Fruit fly (Drosophila melanogaster): Measurements from ENCODE around the gene PolE1.

The PolE1 gene

DNA sequence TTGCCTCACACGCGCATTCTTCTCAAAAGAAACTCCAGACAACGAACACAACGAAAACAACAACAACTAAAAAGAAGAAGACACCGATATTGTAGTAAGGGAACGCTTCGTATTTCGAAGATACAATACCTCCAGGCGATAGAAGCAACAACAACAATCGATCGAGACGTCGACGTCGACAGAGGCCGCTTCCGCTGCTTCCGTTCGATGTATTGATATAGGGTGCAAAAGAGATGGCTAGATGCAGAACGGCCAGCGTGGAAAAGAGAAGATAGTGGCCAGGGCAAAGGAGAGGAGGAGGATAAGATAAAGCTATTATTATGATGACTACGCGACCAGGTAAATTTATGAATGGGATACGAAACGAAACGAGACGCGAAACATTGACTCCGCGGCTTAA lies 32.7 kb upstream of the PolE1 start (continued):
- TF ChIP-seq fd3F (GFP tag; optimal IDR thresholded peaks at IDR 0.05), result no peak
- TF ChIP-seq row (GFP tag; IDR thresholded peaks at IDR 0.05), result no peak
- no peak for TF ChIP-seq CG10209 (GFP tag; optimal IDR thresholded peaks at IDR 0.05)
- no peak for TF ChIP-seq Fer2 (tag; optimal IDR thresholded peaks at IDR 0.05)
- TF ChIP-seq kni (GFP tag; optimal IDR thresholded peaks at IDR 0.05), result peak; percentile 33
- TF ChIP-seq aop (GFP tag; IDR thresholded peaks at IDR 0.05), result peak; percentile 82
- no peak for TF ChIP-seq Aef1 (GFP tag; IDR thresholded peaks at IDR 0.05)
- no peak for TF ChIP-seq CG1602 (GFP tag; optimal IDR thresholded peaks at IDR 0.05)
- TF ChIP-seq crol (GFP tag; IDR thresholded peaks at IDR 0.05), result peak; percentile 59
- no peak for TF ChIP-seq CG17802 (tag; optimal IDR thresholded peaks at IDR 0.05)
- no peak for TF ChIP-seq ems (GFP tag; optimal IDR thresholded peaks at IDR 0.05)
- TF ChIP-seq CG18619 (GFP tag; optimal IDR thresholded peaks at IDR 0.05), result no peak
- peak; percentile 42 for TF ChIP-seq oc (tag; optimal IDR thresholded peaks at IDR 0.05)
- no peak for TF ChIP-seq Dip2 (GFP tag; IDR thresholded peaks at IDR 0.05)
- TF ChIP-seq NK7.1 (GFP tag; optimal IDR thresholded peaks at IDR 0.05), result no peak
- peak; percentile 5 for TF ChIP-seq twi (tag; optimal IDR thresholded peaks at IDR 0.05)
- TF ChIP-seq tap (tag; optimal IDR thresholded peaks at IDR 0.05), result no peak
- no peak for TF ChIP-seq fd96Cb (tag; optimal IDR thresholded peaks at IDR 0.05)
- no peak for TF ChIP-seq CG10979 (tag; optimal IDR thresholded peaks at IDR 0.05)
- no peak for TF ChIP-seq mam (GFP tag; optimal IDR thresholded peaks at IDR 0.05)
- TF ChIP-seq CG12104 (GFP tag; optimal IDR thresholded peaks at IDR 0.05), result no peak
- no peak for TF ChIP-seq slp2 (GFP tag; optimal IDR thresholded peaks at IDR 0.05)
- peak; percentile 44 for TF ChIP-seq exex (tag; optimal IDR thresholded peaks at IDR 0.05)
- TF ChIP-seq Deaf1 (tag; optimal IDR thresholded peaks at IDR 0.05), result peak; percentile 35
- peak; percentile 4 for TF ChIP-seq abd-A (tag; optimal IDR thresholded peaks at IDR 0.05)
- no peak for TF ChIP-seq NfI (GFP tag; optimal IDR thresholded peaks at IDR 0.05)
- no peak for TF ChIP-seq CG8359 (GFP tag; optimal IDR thresholded peaks at IDR 0.05; ENCODE audit: borderline replicate concordance)
- no peak for TF ChIP-seq CG9437 (GFP tag; optimal IDR thresholded peaks at IDR 0.05)
- TF ChIP-seq B-H1 (GFP tag; IDR thresholded peaks at IDR 0.05), result no peak
- no peak for TF ChIP-seq CG16815 (GFP tag; optimal IDR thresholded peaks at IDR 0.05)
- no peak for TF ChIP-seq rib (GFP tag; IDR thresholded peaks at IDR 0.05)
- TF ChIP-seq maf-S (GFP tag; optimal IDR thresholded peaks at IDR 0.05), result no peak
- TF ChIP-seq Atf6 (GFP tag; IDR thresholded peaks at IDR 0.05), result no peak
- peak; percentile 48 for TF ChIP-seq cg (GFP tag; optimal IDR thresholded peaks at IDR 0.05)
- no peak for TF ChIP-seq CG4707 (GFP tag; optimal IDR thresholded peaks at IDR 0.05)
- no peak for TF ChIP-seq CG11093 (GFP tag; IDR thresholded peaks at IDR 0.05)
- no peak for TF ChIP-seq unpg (GFP tag; optimal IDR thresholded peaks at IDR 0.05)
- no peak for TF ChIP-seq Dbx (GFP tag; IDR thresholded peaks at IDR 0.05)
- TF ChIP-seq tio (GFP tag; optimal IDR thresholded peaks at IDR 0.05), result no peak
- TF ChIP-seq chif (GFP tag; optimal IDR thresholded peaks at IDR 0.05), result no peak
- TF ChIP-seq Vsx1 (GFP tag; optimal IDR thresholded peaks at IDR 0.05), result no peak
- no peak for TF ChIP-seq Tbp (GFP tag; optimal IDR thresholded peaks at IDR 0.05)
- no peak for TF ChIP-seq chm (GFP tag; IDR thresholded peaks at IDR 0.05)
- no peak for TF ChIP-seq CG13424 (tag; optimal IDR thresholded peaks at IDR 0.05)
- TF ChIP-seq dmrt11E (tag; optimal IDR thresholded peaks at IDR 0.05), result no peak
- TF ChIP-seq stwl (tag; optimal IDR thresholded peaks at IDR 0.05), result no peak
- peak; percentile 21 for TF ChIP-seq odd (GFP tag; optimal IDR thresholded peaks at IDR 0.05)
- no peak for TF ChIP-seq CoRest (tag; optimal IDR thresholded peaks at IDR 0.05)
- TF ChIP-seq Sox100B (GFP tag; optimal IDR thresholded peaks at IDR 0.05), result no peak
- no peak for TF ChIP-seq Mad (GFP tag; optimal IDR thresholded peaks at IDR 0.05)
- no peak for TF ChIP-seq CG3995 (GFP tag; optimal IDR thresholded peaks at IDR 0.05)
- no peak for TF ChIP-seq CG13775 (GFP tag; optimal IDR thresholded peaks at IDR 0.05)
